Fruit fly (Drosophila melanogaster): ENCODE results near the gene Pfrx.

DNA sequence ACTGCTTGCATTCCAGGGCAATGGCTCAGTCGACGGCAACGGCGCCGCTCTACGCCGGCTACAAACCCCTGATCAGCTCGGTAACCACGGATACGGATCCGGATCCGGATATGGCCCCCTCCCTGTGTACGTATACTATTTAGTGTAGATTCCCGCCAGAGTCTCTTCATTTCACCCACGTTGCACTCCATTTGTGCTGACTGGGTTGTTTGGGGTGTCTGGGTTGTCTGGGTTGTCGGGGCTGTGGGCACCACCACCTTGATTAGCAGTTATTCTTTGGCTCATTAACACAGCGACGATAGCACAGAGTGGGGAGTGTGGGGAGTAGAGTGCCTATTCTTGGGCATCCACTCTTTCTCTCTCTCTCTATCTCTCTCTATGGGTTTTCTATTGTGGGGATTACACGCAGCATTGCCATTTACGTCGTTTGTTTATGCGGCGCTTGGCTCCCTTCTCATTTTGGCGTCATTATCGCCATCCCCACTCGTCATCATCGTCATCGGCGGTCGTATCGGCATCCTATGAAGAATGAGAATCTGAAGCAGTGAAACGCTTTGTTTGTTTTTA, 3.5 kb downstream of the Pfrx start:
- TF ChIP-seq CG8301 (tag; optimal IDR thresholded peaks at IDR 0.05) (no peak), CG15710 (tag; optimal IDR thresholded peaks at IDR 0.05) (no peak), EcR (GFP tag; optimal IDR thresholded peaks at IDR 0.05) (no peak), Ets98B (GFP tag; IDR thresholded peaks at IDR 0.05) (no peak)
